Worm (Caenorhabditis elegans) whole organism, L1 larva: ENCODE measurements around the gene nhr-61.
A peak's percentile ranks its signal among the peaks of the same experiment; 100 is the strongest.

Experiments
- C16A3.4 ChIP-seq: fragments of 150-350 bp; optimal IDR thresholded peaks from 2 replicates; lab custom pipeline; 2014; ENCODE audit warnings: missing biosample characterization, missing genetic modification characterization
- C34B4.2 ChIP-seq: sonication (generic microtip); optimal IDR thresholded peaks from 2 replicates; lab custom pipeline; 2017; ENCODE audit warnings: mild to moderate bottlenecking, missing genetic modification characterization, missing compliant biosample characterization
- F16B12.6 ChIP-seq: fragments of 150-350 bp; optimal IDR thresholded peaks from 2 replicates; lab custom pipeline; 2014; ENCODE audit warnings: missing biosample characterization, missing genetic modification characterization
- Y116A8C.19 ChIP-seq: sonication (generic microtip); optimal IDR thresholded peaks from 2 replicates; lab custom pipeline; 2016; ENCODE audit warnings: missing compliant biosample characterization, missing genetic modification characterization, borderline replicate concordance
- aha-1 ChIP-seq: fragments of 150-350 bp; optimal IDR thresholded peaks from 2 replicates; lab custom pipeline; 2014; ENCODE audit warnings: missing biosample characterization, missing genetic modification characterization
- aly-2 ChIP-seq: fragments of 150-350 bp; optimal IDR thresholded peaks from 2 replicates; lab custom pipeline; 2014; ENCODE audit warnings: missing biosample characterization, missing genetic modification characterization
- blmp-1 ChIP-seq: fragments of 150-350 bp; optimal IDR thresholded peaks from 2 replicates; lab custom pipeline; 2014; ENCODE audit warnings: missing biosample characterization, missing genetic modification characterization
- ceh-8 ChIP-seq: fragments of 200-800 bp; sonication (Bioruptor generic); optimal IDR thresholded peaks from 2 replicates; lab custom pipeline; 2018; ENCODE audit warnings: mild to moderate bottlenecking, missing genetic modification characterization, moderate library complexity, missing compliant biosample characterization
- ceh-82 ChIP-seq, 3 experiments: fragments of 150-350 bp in 1 of 3; sonication (generic microtip) in 2 of 3; optimal IDR thresholded peaks; 2 replicates each; lab custom pipeline; 2014 to 2017; ENCODE audit warnings: missing biosample characterization in 3 of 3, missing genetic modification characterization in 3 of 3
- dpl-1 ChIP-seq, 3 experiments: fragments of 150-350 bp in 2 of 3; sonication (generic microtip) in 1 of 3; optimal IDR thresholded peaks; 2 replicates each; lab custom pipeline; 2014 to 2017; ENCODE audit warnings: missing biosample characterization in 3 of 3, missing genetic modification characterization in 3 of 3, missing genetic modification reagents in 3 of 3
- dsc-1 ChIP-seq: sonication (generic microtip); optimal IDR thresholded peaks from 2 replicates; lab custom pipeline; 2016; ENCODE audit warnings: mild to moderate bottlenecking, missing genetic modification characterization, missing compliant biosample characterization
- efl-1 ChIP-seq, 4 experiments: fragments of 150-350 bp; optimal IDR thresholded peaks in 3 of 4; peaks in 1 of 4; 1 replicate in 1 of 4; 2 replicates in 3 of 4; lab custom pipeline; 2014; ENCODE audit warnings: missing biosample characterization in 2 of 4, missing genetic modification characterization in 2 of 4, missing genetic modification reagents in 2 of 4
- egl-27 ChIP-seq, 2 experiments: fragments of 150-350 bp in 1 of 2; sonication (generic microtip); optimal IDR thresholded peaks; 3 replicates each; lab custom pipeline; 2017 to 2018; ENCODE audit warnings: missing biosample characterization in 2 of 2, missing genetic modification characterization in 2 of 2, missing genetic modification reagents in 2 of 2
- elt-2 ChIP-seq: sonication (generic microtip); optimal IDR thresholded peaks from 2 replicates; lab custom pipeline; 2016; ENCODE audit warnings: missing genetic modification characterization, mild to moderate bottlenecking, inconsistent platforms, missing compliant biosample characterization, missing genetic modification reagents
- elt-3 ChIP-seq, 6 experiments: fragments of 150-350 bp in 1 of 6; sonication (generic microtip); optimal IDR thresholded peaks; 2 replicates each; lab custom pipeline; 2017 to 2018; ENCODE audit warnings: missing biosample characterization in 6 of 6, missing genetic modification characterization in 6 of 6, inconsistent platforms in 1 of 6
- ets-5 ChIP-seq: fragments of 200-800 bp; sonication (Bioruptor generic); IDR thresholded peaks from 2 replicates; pipeline ENCODE4 v1.3.6; 2022; ENCODE audit warnings: missing genetic modification characterization, missing compliant biosample characterization
- fkh-4 ChIP-seq: sonication (generic microtip); optimal IDR thresholded peaks from 2 replicates; lab custom pipeline; 2016; ENCODE audit warnings: missing compliant biosample characterization, missing genetic modification characterization, borderline replicate concordance
- fkh-8 ChIP-seq: sonication (generic microtip); optimal IDR thresholded peaks from 2 replicates; lab custom pipeline; 2016; ENCODE audit warnings: mild to moderate bottlenecking, missing genetic modification characterization, missing compliant biosample characterization
- fos-1 ChIP-seq: fragments of 150-350 bp; optimal IDR thresholded peaks from 2 replicates; lab custom pipeline; 2014; ENCODE audit warnings: missing biosample characterization, missing genetic modification characterization
- grh-1 ChIP-seq: fragments of 200-800 bp; sonication (Bioruptor generic); IDR thresholded peaks from 2 replicates; pipeline ENCODE4 v1.3.6; 2022; ENCODE audit warnings: missing genetic modification reagents, missing genetic modification characterization, missing compliant biosample characterization
- hlh-17 ChIP-seq: fragments of 200-800 bp; sonication (Bioruptor generic); optimal IDR thresholded peaks from 2 replicates; lab custom pipeline; 2018; ENCODE audit warnings: missing genetic modification characterization, mild to moderate bottlenecking, missing compliant biosample characterization, moderate library complexity, borderline replicate concordance
- hlh-4 ChIP-seq: sonication (generic microtip); optimal IDR thresholded peaks from 2 replicates; lab custom pipeline; 2016; ENCODE audit warnings: mild to moderate bottlenecking, missing genetic modification characterization, missing compliant biosample characterization
- hpl-2 ChIP-seq: fragments of 150-350 bp; optimal IDR thresholded peaks from 2 replicates; lab custom pipeline; 2014; ENCODE audit warnings: missing biosample characterization, missing genetic modification reagents, missing genetic modification characterization
- jun-1 ChIP-seq: fragments of 150-350 bp; optimal IDR thresholded peaks from 2 replicates; lab custom pipeline; 2014; ENCODE audit warnings: missing biosample characterization, missing genetic modification reagents, missing genetic modification characterization
- lin-13 ChIP-seq: fragments of 150-350 bp; optimal IDR thresholded peaks from 2 replicates; lab custom pipeline; 2014; ENCODE audit warnings: missing biosample characterization, missing genetic modification reagents, missing genetic modification characterization
- lin-39 ChIP-seq: fragments of 150-350 bp; optimal IDR thresholded peaks from 2 replicates; lab custom pipeline; 2014; ENCODE audit warnings: missing biosample characterization, missing genetic modification reagents, missing genetic modification characterization
- mab-9 ChIP-seq: fragments of 200-800 bp; sonication (Bioruptor generic); IDR thresholded peaks from 2 replicates; pipeline ENCODE4 v1.3.6; 2022; ENCODE audit warnings: missing genetic modification reagents, missing genetic modification characterization, missing compliant biosample characterization
- mdl-1 ChIP-seq, 2 experiments: fragments of 150-350 bp; optimal IDR thresholded peaks; 2 replicates each; lab custom pipeline; 2014 to 2017; ENCODE audit warnings: missing biosample characterization in 2 of 2, missing genetic modification characterization in 2 of 2, inconsistent platforms in 1 of 2
- mef-2 ChIP-seq: fragments of 150-350 bp; optimal IDR thresholded peaks from 2 replicates; lab custom pipeline; 2014; ENCODE audit warnings: missing biosample characterization, missing genetic modification characterization
- mep-1 ChIP-seq: fragments of 150-350 bp; optimal IDR thresholded peaks from 2 replicates; lab custom pipeline; 2014; ENCODE audit warnings: missing biosample characterization, missing genetic modification characterization
- nhr-11 ChIP-seq: fragments of 150-350 bp; optimal IDR thresholded peaks from 2 replicates; lab custom pipeline; 2014; ENCODE audit warnings: missing biosample characterization, missing genetic modification characterization
- nhr-20 ChIP-seq: sonication (generic microtip); optimal IDR thresholded peaks from 2 replicates; lab custom pipeline; 2016; ENCODE audit warnings: mild to moderate bottlenecking, missing genetic modification characterization, missing compliant biosample characterization
- nhr-237 ChIP-seq: fragments of 150-350 bp; optimal IDR thresholded peaks from 2 replicates; lab custom pipeline; 2014; ENCODE audit warnings: missing biosample characterization, missing genetic modification characterization
- nhr-47 ChIP-seq: sonication (generic microtip); optimal IDR thresholded peaks from 2 replicates; lab custom pipeline; 2016; ENCODE audit warnings: mild to moderate bottlenecking, missing genetic modification characterization, moderate library complexity, missing compliant biosample characterization
- nhr-76 ChIP-seq: sonication (generic microtip); optimal IDR thresholded peaks from 2 replicates; lab custom pipeline; 2017; ENCODE audit warnings: missing biosample characterization, missing genetic modification characterization
- nhr-90 ChIP-seq: sonication (generic microtip); optimal IDR thresholded peaks from 2 replicates; lab custom pipeline; 2016; ENCODE audit warnings: mild to moderate bottlenecking, missing genetic modification characterization, missing compliant biosample characterization; ENCODE audit not compliant: poor library complexity
- pag-3 ChIP-seq: sonication (generic microtip); optimal IDR thresholded peaks from 2 replicates; lab custom pipeline; 2017; ENCODE audit warnings: missing genetic modification characterization, mild to moderate bottlenecking, missing compliant biosample characterization, antibody characterized with exemption, borderline replicate concordance; ENCODE audit not compliant: insufficient read depth
- pax-3 ChIP-seq: fragments of 200-800 bp; sonication (Bioruptor generic); optimal IDR thresholded peaks from 2 replicates; lab custom pipeline; 2018; ENCODE audit warnings: mild to moderate bottlenecking, missing genetic modification characterization, moderate library complexity, missing compliant biosample characterization
- pqm-1 ChIP-seq: sonication (generic microtip); optimal IDR thresholded peaks from 3 replicates; lab custom pipeline; 2017; ENCODE audit warnings: missing biosample characterization, missing genetic modification characterization
- rnt-1 ChIP-seq: sonication (generic microtip); optimal IDR thresholded peaks from 2 replicates; lab custom pipeline; 2016; ENCODE audit warnings: mild to moderate bottlenecking, missing genetic modification characterization, moderate library complexity, missing compliant biosample characterization
- skn-1 ChIP-seq: fragments of 150-350 bp; optimal IDR thresholded peaks from 2 replicates; lab custom pipeline; 2014; ENCODE audit warnings: missing biosample characterization, missing genetic modification characterization
- snpc-4 ChIP-seq: fragments of 150-350 bp; optimal IDR thresholded peaks from 2 replicates; lab custom pipeline; 2014; ENCODE audit warnings: missing biosample characterization, missing genetic modification characterization
- sox-4 ChIP-seq: sonication (generic microtip); optimal IDR thresholded peaks from 2 replicates; lab custom pipeline; 2016; ENCODE audit warnings: missing genetic modification characterization, missing compliant biosample characterization
- sptf-1 ChIP-seq: fragments of 150-350 bp; optimal IDR thresholded peaks from 2 replicates; lab custom pipeline; 2014; ENCODE audit warnings: missing biosample characterization, missing genetic modification characterization
- tbx-2 ChIP-seq: sonication (generic microtip); optimal IDR thresholded peaks from 2 replicates; lab custom pipeline; 2016; ENCODE audit warnings: missing genetic modification characterization, missing compliant biosample characterization
- tlp-1 ChIP-seq: fragments of 150-350 bp; optimal IDR thresholded peaks from 2 replicates; lab custom pipeline; 2014; ENCODE audit warnings: missing biosample characterization, missing genetic modification characterization
- unc-86 ChIP-seq: sonication (generic microtip); optimal IDR thresholded peaks from 2 replicates; lab custom pipeline; 2016; ENCODE audit warnings: missing genetic modification characterization, missing compliant biosample characterization
- vab-15 ChIP-seq: sonication (generic microtip); optimal IDR thresholded peaks from 2 replicates; lab custom pipeline; 2017; ENCODE audit warnings: missing genotype, mild to moderate bottlenecking, missing genetic modification characterization, missing compliant biosample characterization
- zag-1 ChIP-seq: fragments of 150-350 bp; optimal IDR thresholded peaks from 2 replicates; lab custom pipeline; 2014; ENCODE audit warnings: missing biosample characterization, missing genetic modification characterization
- ztf-11 ChIP-seq, 2 experiments: sonication (generic microtip); optimal IDR thresholded peaks; 2 replicates each; lab custom pipeline; 2016 to 2017; ENCODE audit warnings: missing genetic modification characterization in 2 of 2, missing biosample characterization in 1 of 2, missing compliant biosample characterization in 1 of 2
- ztf-4 ChIP-seq: fragments of 150-350 bp; optimal IDR thresholded peaks from 2 replicates; lab custom pipeline; 2014; ENCODE audit warnings: missing biosample characterization, missing genetic modification characterization

Gene nhr-61

ce11 chrII:14814894-14815568 is 3.3 kb downstream of the nhr-61 start, which contains the start of gene W01D2.1 (continued):
- TF ChIP-seq ztf-4 (tag; lab: Kevin White, UChicago) (no peak), blmp-1 (tag; lab: Kevin White, UChicago) (peak; percentile 80), elt-2 (tag; lab: Kevin White, UChicago) (no peak), ceh-82 (tag; optimal IDR thresholded peaks at IDR 0.05; lab: Kevin White, UChicago) (peak in 2 of 3 experiments; percentile 48 to 83), nhr-20 (tag; lab: Kevin White, UChicago) (peak; percentile 77), pag-3 (tag; lab: Kevin White, UChicago) (no peak), egl-27 (tag; optimal IDR thresholded peaks at IDR 0.05; lab: Kevin White, UChicago) (no peak), mab-9 (GFP tag; lab: Robert Waterston, UW) (no peak), hpl-2 (no peak), fkh-4 (tag; lab: Kevin White, UChicago) (no peak), nhr-237 (tag; lab: Kevin White, UChicago) (no peak), hlh-17 (GFP tag; lab: Kevin White, UChicago) (no peak), pqm-1 (tag; lab: Kevin White, UChicago) (no peak), lin-13 (GFP tag; lab: Kevin White, UChicago) (peak; percentile 62), C16A3.4 (peak; percentile 78), skn-1 (tag; lab: Kevin White, UChicago) (peak; percentile 84), mdl-1 (tag; optimal IDR thresholded peaks at IDR 0.05; lab: Kevin White, UChicago) (peak in 1 of 2 experiments; percentile 57), efl-1 (optimal IDR thresholded peaks at IDR 0.05; lab: Kevin White, UChicago) (peak; percentile 71 to 93), efl-1 (GFP tag; optimal IDR thresholded peaks at IDR 0.05 in 1 of 2; lab: Kevin White, UChicago) (peak; percentile 92 to 99), ztf-11 (tag; optimal IDR thresholded peaks at IDR 0.05; lab: Kevin White, UChicago) (no peak), Y116A8C.19 (tag; lab: Kevin White, UChicago) (no peak), sox-4 (tag; lab: Kevin White, UChicago) (no peak), elt-3 (tag; optimal IDR thresholded peaks at IDR 0.05; lab: Kevin White, UChicago) (peak in 2 of 6 experiments; percentile 18 to 64), pax-3 (tag; lab: Kevin White, UChicago) (no peak), unc-86 (tag; lab: Kevin White, UChicago) (peak; percentile 17), ceh-8 (no peak), hlh-4 (no peak), C34B4.2 (no peak), aly-2 (no peak), tbx-2 (tag; lab: Kevin White, UChicago) (peak; percentile 58), mep-1 (peak; percentile 81), snpc-4 (tag; lab: Kevin White, UChicago) (peak; percentile 75), mef-2 (no peak), grh-1 (no peak), jun-1 (tag; lab: Kevin White, UChicago) (peak; percentile 29), tlp-1 (tag; lab: Kevin White, UChicago) (no peak), zag-1 (tag; lab: Kevin White, UChicago) (no peak), rnt-1 (tag; lab: Kevin White, UChicago) (peak; percentile 79), fkh-8 (tag; lab: Kevin White, UChicago) (peak; percentile 73), nhr-76 (no peak), vab-15 (no peak), fos-1 (tag; lab: Kevin White, UChicago) (peak; percentile 62), aha-1 (tag; lab: Kevin White, UChicago) (no peak), lin-39 (peak; percentile 32), dpl-1 (GFP tag; optimal IDR thresholded peaks at IDR 0.05; lab: Kevin White, UChicago) (peak; percentile 92 to 94 (median 92)), nhr-90 (tag; lab: Kevin White, UChicago) (peak; percentile 54), dsc-1 (tag; lab: Kevin White, UChicago) (peak; percentile 41), F16B12.6 (peak; percentile 49), nhr-47 (tag; lab: Kevin White, UChicago) (peak; percentile 73), sptf-1 (tag; lab: Kevin White, UChicago) (no peak), nhr-11 (tag; lab: Kevin White, UChicago) (no peak), ets-5 (GFP tag; lab: Robert Waterston, UW) (no peak)
